Fruit fly (Drosophila melanogaster): ENCODE data around the gene Gk1.

Gk1 gene

dm6 chr3L:212520-212919 lies 6.9 kb upstream of the Gk1 start, which contains the start of the genes thoc7 and Dis3l2:
thoc7 (minus strand) TSS chr3L:212687.
Dis3l2 (plus strand) TSS chr3L:212709.
- no peak for TF ChIP-seq CTCF (optimal IDR thresholded peaks at IDR 0.05)
- no peak for TF ChIP-seq CG8478 (optimal IDR thresholded peaks at IDR 0.05)

- no peak for TF ChIP-seq CTCF (optimal IDR thresholded peaks at IDR 0.05)
- TF ChIP-seq CG8478 (optimal IDR thresholded peaks at IDR 0.05): no peak
These were observed 5.6 kb upstream of the Gk1 start, which contains the start of gene Prp4k for dm6 chr3L:211200-211599. Prp4k (minus strand) TSS chr3L:211457.

- TF ChIP-seq CTCF (optimal IDR thresholded peaks at IDR 0.05) (no peak), CG8478 (optimal IDR thresholded peaks at IDR 0.05) (no peak)
These were observed 2.0 kb downstream of the Gk1 start, which contains the start of gene NitFhit for dm6 chr3L:203536-204135. NitFhit (plus strand) TSS chr3L:203730.

- TF ChIP-seq CTCF (optimal IDR thresholded peaks at IDR 0.05): no peak
- no peak for TF ChIP-seq CG8478 (optimal IDR thresholded peaks at IDR 0.05)
These were observed 5.7 kb downstream of the Gk1 start, which contains the start of the genes rno and mri for dm6 chr3L:199754-200596. rno (minus strand) TSS chr3L:199762. mri (plus strand) TSS chr3L:200174.

dm6 chr3L:199050-199745 lies 6.4 kb downstream of the Gk1 start:
- no peak for TF ChIP-seq CG8478 (optimal IDR thresholded peaks at IDR 0.05)
- peak; percentile 8 to 30 for TF ChIP-seq CTCF (optimal IDR thresholded peaks at IDR 0.05)

dm6 chr3L:184251-184650 lies 21.4 kb downstream of the Gk1 start, which contains the start of the genes CG34140, Mkp and Mtch:
CG34140 (minus strand) TSS chr3L:184424.
Mkp (minus strand) TSS chr3L:184540.
Mtch (plus strand) TSS chr3L:184626.
- TF ChIP-seq CTCF (optimal IDR thresholded peaks at IDR 0.05) (no peak), CG8478 (optimal IDR thresholded peaks at IDR 0.05) (no peak)

- TF ChIP-seq CTCF (optimal IDR thresholded peaks at IDR 0.05): no peak
- no peak for TF ChIP-seq CG8478 (optimal IDR thresholded peaks at IDR 0.05)
These were observed 25.4 kb downstream of the Gk1 start for dm6 chr3L:180262-180543.

dm6 chr3L:179490-180261 lies 26.0 kb downstream of the Gk1 start, which contains the start of gene CG13875:
CG13875 (plus strand) TSS chr3L:179923.
- no peak for TF ChIP-seq CTCF (optimal IDR thresholded peaks at IDR 0.05)

- no peak for TF ChIP-seq CG8478 (optimal IDR thresholded peaks at IDR 0.05)
- TF ChIP-seq CTCF (optimal IDR thresholded peaks at IDR 0.05): no peak
These were observed 26.6 kb downstream of the Gk1 start, which contains the start of gene Vdup1 for dm6 chr3L:178913-179488. Vdup1 (minus strand) TSS chr3L:178963.

dm6 chr3L:178445-178844 lies 27.2 kb downstream of the Gk1 start:
- TF ChIP-seq CG8478 (optimal IDR thresholded peaks at IDR 0.05) (no peak), CTCF (optimal IDR thresholded peaks at IDR 0.05) (no peak)

- TF ChIP-seq CG8478 (optimal IDR thresholded peaks at IDR 0.05): no peak
- TF ChIP-seq CTCF (optimal IDR thresholded peaks at IDR 0.05): no peak
These were observed 27.7 kb downstream of the Gk1 start for dm6 chr3L:177938-178337.

- TF ChIP-seq CG8478 (optimal IDR thresholded peaks at IDR 0.05): no peak
- TF ChIP-seq CTCF (optimal IDR thresholded peaks at IDR 0.05): no peak
These were observed 29.7 kb downstream of the Gk1 start, which contains the start of gene CG7049 for dm6 chr3L:175949-176348. CG7049 (minus strand) TSS chr3L:176228.

- TF ChIP-seq CTCF (optimal IDR thresholded peaks at IDR 0.05): no peak
- TF ChIP-seq CG8478 (optimal IDR thresholded peaks at IDR 0.05): no peak
These were observed 31.1 kb downstream of the Gk1 start for dm6 chr3L:174501-174900.

dm6 chr3L:171729-172128 lies 33.9 kb downstream of the Gk1 start:
- TF ChIP-seq CG8478 (optimal IDR thresholded peaks at IDR 0.05) (no peak), CTCF (optimal IDR thresholded peaks at IDR 0.05) (no peak)

Measured in S2 (cell line).